Fruit fly (Drosophila melanogaster) whole organism, pupa: ENCODE measurements around the gene CG4953.

Experiments
- CG12605 ChIP-seq: fragments of 200-800 bp; sonication (Bioruptor generic); IDR thresholded peaks from 2 replicates; pipeline ENCODE4 v1.3.6; 2022; ENCODE audit warnings: missing biosample characterization, missing genetic modification characterization
- CG13204 ChIP-seq: fragments of 200-800 bp; sonication (Bioruptor generic); optimal IDR thresholded peaks from 2 replicates; lab custom pipeline; 2018; ENCODE audit warnings: missing biosample characterization, mild to moderate bottlenecking, missing genetic modification characterization, moderate library complexity
- CG14655 ChIP-seq: fragments of 200-800 bp; sonication (Bioruptor generic); optimal IDR thresholded peaks from 3 replicates; lab custom pipeline; 2017; ENCODE audit warnings: mild to moderate bottlenecking, missing biosample characterization, missing genetic modification reagents, missing genetic modification characterization
- CG15710 ChIP-seq: fragments of 200-800 bp; sonication (Bioruptor generic); optimal IDR thresholded peaks from 2 replicates; lab custom pipeline; 2018; ENCODE audit warnings: missing biosample characterization, mild to moderate bottlenecking, missing genetic modification characterization, moderate library complexity
- CG17806 ChIP-seq: fragments of 200-800 bp; sonication (Bioruptor generic); optimal IDR thresholded peaks from 2 replicates; lab custom pipeline; 2018; ENCODE audit warnings: missing biosample characterization, mild to moderate bottlenecking, missing genetic modification characterization, moderate library complexity
- CG32121 ChIP-seq: fragments of 200-800 bp; sonication (Bioruptor generic); IDR thresholded peaks from 2 replicates; pipeline ENCODE4 v1.3.6; 2022; ENCODE audit warnings: missing biosample characterization, missing genetic modification characterization
- CG34367 ChIP-seq: fragments of 200-800 bp; sonication (Bioruptor generic); optimal IDR thresholded peaks from 2 replicates; lab custom pipeline; 2018; ENCODE audit warnings: missing biosample characterization, mild to moderate bottlenecking, missing genetic modification characterization
- CG4496 ChIP-seq: fragments of 200-800 bp; sonication (Bioruptor generic); IDR thresholded peaks from 3 replicates; pipeline ENCODE4 v1.3.6; 2022; ENCODE audit warnings: missing biosample characterization, missing genetic modification characterization
- CG8159 ChIP-seq: fragments of 200-800 bp; sonication (Bioruptor generic); optimal IDR thresholded peaks from 3 replicates; lab custom pipeline; 2018; ENCODE audit warnings: missing biosample characterization, mild to moderate bottlenecking, missing genetic modification characterization, moderate library complexity
- CG9948 ChIP-seq: fragments of 200-800 bp; sonication (Bioruptor generic); optimal IDR thresholded peaks from 2 replicates; lab custom pipeline; 2018; ENCODE audit warnings: missing biosample characterization, mild to moderate bottlenecking, missing genetic modification characterization, moderate library complexity
- D1 ChIP-seq: fragments of 200-800 bp; sonication (Bioruptor generic); optimal IDR thresholded peaks from 2 replicates; lab custom pipeline; 2018; ENCODE audit warnings: missing biosample characterization, mild to moderate bottlenecking, missing genetic modification characterization, moderate library complexity
- EcR ChIP-seq: fragments of 200-800 bp; sonication (Bioruptor generic); optimal IDR thresholded peaks from 3 replicates; lab custom pipeline; 2019; ENCODE audit warnings: missing biosample characterization, missing genetic modification characterization, mild to moderate bottlenecking, moderate library complexity, missing genetic modification reagents
- Ets98B ChIP-seq: fragments of 200-800 bp; sonication (Bioruptor generic); IDR thresholded peaks from 2 replicates; pipeline ENCODE4 v1.3.6; 2022; ENCODE audit warnings: missing biosample characterization, missing genetic modification characterization
- Pif1A ChIP-seq: fragments of 200-800 bp; sonication (Bioruptor generic); optimal IDR thresholded peaks from 3 replicates; lab custom pipeline; 2016; ENCODE audit warnings: missing biosample characterization, missing genetic modification characterization
- Pif1B ChIP-seq: fragments of 200-800 bp; sonication (Bioruptor generic); optimal IDR thresholded peaks from 3 replicates; lab custom pipeline; 2016; ENCODE audit warnings: missing biosample characterization, missing genetic modification characterization
- Snoo ChIP-seq: fragments of 200-800 bp; sonication (Bioruptor generic); optimal IDR thresholded peaks from 3 replicates; lab custom pipeline; 2017; ENCODE audit warnings: missing biosample characterization, mild to moderate bottlenecking, missing genetic modification characterization, inconsistent platforms
- fd96Ca ChIP-seq: fragments of 200-800 bp; sonication (Bioruptor generic); IDR thresholded peaks from 3 replicates; pipeline ENCODE4 v1.3.6; 2022; ENCODE audit warnings: missing biosample characterization, missing genetic modification characterization
- gl ChIP-seq: fragments of 200-800 bp; sonication (Bioruptor generic); optimal IDR thresholded peaks from 2 replicates; lab custom pipeline; 2018; ENCODE audit warnings: missing biosample characterization, mild to moderate bottlenecking, missing genetic modification characterization
- rn ChIP-seq: fragments of 200-800 bp; sonication (Bioruptor generic); IDR thresholded peaks from 2 replicates; pipeline ENCODE4 v1.3.6; 2022; ENCODE audit warnings: missing biosample characterization, missing genetic modification characterization

CG4953 gene

dm6 chr2L:10261774-10262173, 4.7 kb upstream of the CG4953 start:
- TF ChIP-seq CG34367 (tag; lab: Kevin White, UChicago): no peak
- TF ChIP-seq CG13204 (GFP tag; lab: Kevin White, UChicago): no peak
- no peak for TF ChIP-seq rn (GFP tag; lab: Robert Waterston, UW)
- TF ChIP-seq CG9948 (tag; lab: Kevin White, UChicago): no peak
- TF ChIP-seq D1 (tag; lab: Kevin White, UChicago): no peak
- no peak for TF ChIP-seq CG8159 (tag; lab: Kevin White, UChicago)
- TF ChIP-seq Snoo (tag; lab: Kevin White, UChicago): no peak
- TF ChIP-seq CG12605 (GFP tag; lab: Robert Waterston, UW): no peak

DNA sequence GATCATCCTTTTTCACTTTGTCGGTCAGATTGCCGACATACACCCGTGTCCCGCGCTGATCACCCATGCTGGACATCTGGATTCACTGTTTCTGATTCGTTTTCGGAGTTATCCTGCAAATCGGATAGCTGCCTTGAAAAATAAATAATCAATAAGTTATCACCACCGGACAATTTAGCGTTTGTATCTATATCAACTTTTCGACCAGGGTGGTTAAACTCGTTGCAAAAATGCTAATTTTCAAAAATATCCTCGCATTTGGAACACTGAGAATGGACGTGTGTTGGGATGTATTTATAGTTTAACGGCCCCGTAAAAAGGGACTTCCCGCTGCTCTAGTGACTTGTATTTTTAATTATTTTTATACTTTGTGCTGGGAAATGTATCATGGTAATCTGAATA, 3.2 kb upstream of the CG4953 start, which contains the start of gene Rsf1:
Gene Rsf1 (minus strand): TSS at position 212 of the 402 bp plus-strand sequence.
- TF ChIP-seq CG12605 (GFP tag; lab: Robert Waterston, UW) (no peak), CG15710 (tag; lab: Kevin White, UChicago) (peak; percentile 8)

dm6 chr2L:10263830-10264634, 2.5 kb upstream of the CG4953 start, which contains the start of gene REPTOR-BP:
TSS of gene REPTOR-BP (plus strand) at chr2L:10264125.
- TF ChIP-seq Snoo (tag; lab: Kevin White, UChicago) (peak; percentile 8), CG34367 (tag; lab: Kevin White, UChicago) (no peak)

dm6 chr2L:10265129-10265528, 1.4 kb upstream of the CG4953 start, which contains the start of gene Mob3:
TSS of gene Mob3 (plus strand) at chr2L:10265336.
- no peak for TF ChIP-seq CG4496 (GFP tag; lab: Robert Waterston, UW)

DNA sequence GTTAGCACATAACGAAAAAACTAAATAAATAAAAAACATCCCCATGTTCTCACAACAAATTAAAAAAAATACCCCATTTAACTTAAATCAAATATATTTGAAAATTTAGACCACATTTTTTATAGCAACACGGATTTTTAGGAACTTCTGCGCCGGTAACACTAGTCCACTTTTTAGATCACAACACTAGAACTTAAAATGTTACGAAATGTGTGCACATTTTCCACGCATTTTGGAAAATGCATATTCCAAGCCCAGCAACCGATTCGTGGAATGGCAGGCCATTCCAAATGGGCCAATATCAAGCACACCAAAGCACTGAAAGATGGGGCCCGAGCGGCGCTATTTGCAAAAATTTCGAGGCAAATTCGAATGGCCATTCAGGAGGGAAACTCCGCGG, 2.2 kb downstream of the CG4953 start, which contains the start of gene CG4957:
Gene CG4957 (plus strand): TSS at position 185 of the 400 bp plus-strand sequence.
- TF ChIP-seq CG8159 (tag; lab: Kevin White, UChicago) (no peak), gl (tag; lab: Kevin White, UChicago) (no peak), rn (GFP tag; lab: Robert Waterston, UW) (no peak), CG12605 (GFP tag; lab: Robert Waterston, UW) (no peak), CG13204 (GFP tag; lab: Kevin White, UChicago) (no peak), Pif1A (no peak), D1 (tag; lab: Kevin White, UChicago) (no peak), CG15710 (tag; lab: Kevin White, UChicago) (no peak), Snoo (tag; lab: Kevin White, UChicago) (no peak), CG14655 (GFP tag; lab: Kevin White, UChicago) (no peak), Ets98B (no peak), CG4496 (GFP tag; lab: Robert Waterston, UW) (no peak), CG34367 (tag; lab: Kevin White, UChicago) (no peak), EcR (GFP tag; lab: Kevin White, UChicago) (no peak), Pif1B (GFP tag; lab: Kevin White, UChicago) (no peak), CG17806 (no peak)
- TF ChIP-seq, all 21 proteins: peak for 0

DNA sequence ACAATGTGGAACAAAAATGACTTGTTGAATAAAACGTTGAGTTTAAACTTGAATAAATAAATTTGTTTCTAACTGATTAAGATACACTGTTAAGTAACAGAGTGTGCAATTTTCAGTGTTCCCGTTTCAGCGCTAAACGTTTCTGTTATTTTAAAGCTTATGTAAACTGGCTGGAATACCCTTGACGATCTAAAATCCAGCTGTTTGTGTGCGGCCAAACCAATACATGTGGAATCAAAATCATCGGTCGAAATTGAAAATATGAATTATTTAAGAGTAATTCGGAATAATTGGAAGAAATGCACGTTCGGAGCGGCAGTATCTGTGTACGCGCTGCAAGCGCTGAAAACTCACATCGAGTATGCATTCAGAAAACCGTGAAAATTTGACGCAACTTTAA, 3.4 kb downstream of the CG4953 start, which contains the start of gene Mulk:
Gene Mulk (plus strand): TSS at position 198 of the 400 bp plus-strand sequence.
- no peak for TF ChIP-seq fd96Ca
- TF ChIP-seq CG34367 (tag; lab: Kevin White, UChicago): no peak
- no peak for TF ChIP-seq CG17806

DNA sequence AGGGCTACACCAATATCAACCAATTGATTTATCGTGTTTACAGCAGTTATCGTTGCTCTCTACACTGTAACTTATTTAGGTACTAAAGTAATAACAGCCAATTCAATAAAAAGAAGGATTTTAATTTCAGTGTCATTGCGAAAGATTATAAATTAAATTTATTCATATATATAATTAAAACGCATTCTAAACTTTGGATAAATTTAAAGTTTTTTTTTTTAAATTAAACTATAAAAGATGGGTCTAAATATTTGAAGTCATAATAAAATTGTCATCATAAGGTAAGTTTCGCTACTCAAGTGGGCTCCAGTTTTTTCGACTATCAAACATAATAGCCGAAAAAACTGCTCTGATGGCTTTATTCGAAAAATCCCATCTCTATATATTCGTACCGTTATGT, 5.7 kb downstream of the CG4953 start, which contains the start of gene trk:
Gene trk (minus strand): TSS at position 101 of the 400 bp plus-strand sequence.
- TF ChIP-seq Pif1A (no peak), CG13204 (GFP tag; lab: Kevin White, UChicago) (no peak), CG14655 (GFP tag; lab: Kevin White, UChicago) (no peak)
- TF ChIP-seq, all 21 proteins: peak for 0

- TF ChIP-seq CG32121 (GFP tag; lab: Robert Waterston, UW): peak; percentile 64
- no peak for TF ChIP-seq CG34367 (tag; lab: Kevin White, UChicago)
- TF ChIP-seq Snoo (tag; lab: Kevin White, UChicago): peak; percentile 45
- peak; percentile 67; the same call in 2 of the 3 replicates for TF ChIP-seq CG4496 (GFP tag; lab: Robert Waterston, UW)
- TF ChIP-seq CG13204 (GFP tag; lab: Kevin White, UChicago): no peak
- TF ChIP-seq CG15710 (tag; lab: Kevin White, UChicago): peak; percentile 37
- no peak for TF ChIP-seq CG14655 (GFP tag; lab: Kevin White, UChicago)
- TF ChIP-seq CG17806: peak; percentile 75
- TF ChIP-seq CG12605 (GFP tag; lab: Robert Waterston, UW): peak; percentile 64
Measured at dm6 chr2L:10276436-10276835, 9.9 kb downstream of the CG4953 start.
